Worm (Caenorhabditis elegans): ENCODE measurements around the gene F39C12.1.

DNA sequence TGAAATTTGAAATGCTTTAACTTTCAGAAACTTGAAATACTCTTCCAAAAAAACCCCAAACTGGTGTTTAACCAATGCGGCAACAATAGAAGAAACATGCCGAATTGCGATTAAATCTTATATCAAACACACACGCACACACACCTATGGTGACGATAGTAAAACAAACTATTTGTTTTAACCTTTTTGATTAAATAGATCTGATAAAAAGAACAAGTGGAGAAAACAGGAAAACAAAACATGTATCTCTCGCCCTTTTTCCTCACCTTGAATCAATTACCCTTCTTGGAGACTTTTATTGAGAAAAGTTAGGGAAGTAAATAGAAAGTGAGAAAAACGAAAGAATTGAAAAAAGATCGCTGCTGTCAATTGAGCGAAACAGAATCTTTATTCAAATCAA, 8.4 kb upstream of the F39C12.1 start:
- TF ChIP-seq ztf-11 (tag; optimal IDR thresholded peaks at IDR 0.05), result no peak
- TF ChIP-seq fos-1 (tag; optimal IDR thresholded peaks at IDR 0.05), result no peak
- TF ChIP-seq nhr-12 (tag; optimal IDR thresholded peaks at IDR 0.05), result no peak
- TF ChIP-seq F16B12.6 (tag; optimal IDR thresholded peaks at IDR 0.05), result no peak
- TF ChIP-seq tbx-2 (tag; optimal IDR thresholded peaks at IDR 0.05), result no peak
- no peak for TF ChIP-seq unc-98 (GFP tag; IDR thresholded peaks at IDR 0.05)
- TF ChIP-seq unc-62 (GFP tag; optimal IDR thresholded peaks at IDR 0.05), result no peak
- TF ChIP-seq ces-1 (GFP tag; optimal IDR thresholded peaks at IDR 0.05), result no peak
- TF ChIP-seq sox-4 (tag; optimal IDR thresholded peaks at IDR 0.05), result no peak
- no peak for TF ChIP-seq ama-1 (optimal IDR thresholded peaks at IDR 0.05)
- TF ChIP-seq egl-13 (tag; optimal IDR thresholded peaks at IDR 0.05), result no peak
- no peak for TF ChIP-seq ceh-82 (tag; optimal IDR thresholded peaks at IDR 0.05)
- TF ChIP-seq mab-9 (GFP tag; IDR thresholded peaks at IDR 0.05), result no peak
- no peak for TF ChIP-seq egl-27 (tag; optimal IDR thresholded peaks at IDR 0.05)

All from whole organism, L1 larva.